Worm (Caenorhabditis elegans) whole organism, young adult: ENCODE measurements around the gene vglu-3.

ENCODE experiments used
- B0336.3 ChIP-seq: fragments of 200-800 bp; sonication (Bioruptor generic); IDR thresholded peaks from 2 replicates; pipeline ENCODE4 v1.3.6; 2022; ENCODE audit warnings: missing genetic modification characterization, missing compliant biosample characterization
- F33H1.4 ChIP-seq: fragments of 200-800 bp; sonication (Bioruptor generic); IDR thresholded peaks from 2 replicates; pipeline ENCODE4 v1.3.6; 2022; ENCODE audit warnings: missing genetic modification reagents, missing genetic modification characterization, missing compliant biosample characterization
- F39B2.1 ChIP-seq: fragments of 200-800 bp; sonication (Bioruptor generic); IDR thresholded peaks from 2 replicates; pipeline ENCODE4 v1.3.6; 2022; ENCODE audit warnings: missing genetic modification reagents, missing genetic modification characterization, missing compliant biosample characterization
- F52B5.7 ChIP-seq: sonication (generic microtip); optimal IDR thresholded peaks from 2 replicates; lab custom pipeline; 2016; ENCODE audit warnings: mild to moderate bottlenecking, missing genetic modification characterization, missing compliant biosample characterization
- F57C9.4 ChIP-seq: sonication (generic microtip); optimal IDR thresholded peaks from 2 replicates; lab custom pipeline; 2017; ENCODE audit warnings: mild to moderate bottlenecking, missing genetic modification characterization, missing compliant biosample characterization
- K11D2.4 ChIP-seq: fragments of 200-800 bp; sonication (Bioruptor generic); IDR thresholded peaks from 2 replicates; pipeline ENCODE4 v1.3.6; 2022; ENCODE audit warnings: missing genetic modification reagents, missing genetic modification characterization, missing compliant biosample characterization
- K12H6.12 ChIP-seq: fragments of 200-800 bp; sonication (Bioruptor generic); optimal IDR thresholded peaks from 2 replicates; lab custom pipeline; 2018; ENCODE audit warnings: mild to moderate bottlenecking, missing genetic modification characterization, missing compliant biosample characterization
- T26A5.8 ChIP-seq: sonication (generic microtip); optimal IDR thresholded peaks from 2 replicates; lab custom pipeline; 2016; ENCODE audit warnings: missing genetic modification characterization, missing compliant biosample characterization
- Y95B8A.8 ChIP-seq: fragments of 200-800 bp; sonication (Bioruptor generic); IDR thresholded peaks from 2 replicates; pipeline ENCODE4 v1.3.6; 2022; ENCODE audit warnings: missing genetic modification reagents, missing genetic modification characterization, missing compliant biosample characterization
- akir-1 ChIP-seq: fragments of 200-800 bp; sonication (Bioruptor generic); optimal IDR thresholded peaks from 2 replicates; lab custom pipeline; 2018; ENCODE audit warnings: mild to moderate bottlenecking, missing genetic modification characterization, moderate library complexity, missing compliant biosample characterization
- athp-1 ChIP-seq: sonication (generic microtip); optimal IDR thresholded peaks from 2 replicates; lab custom pipeline; 2017; ENCODE audit warnings: mild to moderate bottlenecking, missing genetic modification characterization, missing compliant biosample characterization
- attf-3 ChIP-seq: fragments of 200-800 bp; sonication (Bioruptor generic); conservative IDR thresholded peaks from 2 replicates; pipeline ENCODE4 v1.3.6; 2022; ENCODE audit warnings: missing genetic modification reagents, missing genetic modification characterization, missing compliant biosample characterization
- bed-2 ChIP-seq: fragments of 200-800 bp; sonication (Bioruptor generic); IDR thresholded peaks from 2 replicates; pipeline ENCODE4 v1.3.6; 2022; ENCODE audit warnings: missing genetic modification reagents, missing genetic modification characterization, missing compliant biosample characterization
- ceh-100 ChIP-seq: fragments of 200-800 bp; sonication (Bioruptor generic); IDR thresholded peaks from 2 replicates; pipeline ENCODE4 v1.3.6; 2022; ENCODE audit warnings: missing genetic modification reagents, missing genetic modification characterization, missing compliant biosample characterization
- ceh-40 ChIP-seq: fragments of 200-800 bp; sonication (Bioruptor generic); IDR thresholded peaks from 2 replicates; pipeline ENCODE4 v1.3.6; 2022; ENCODE audit warnings: missing genetic modification characterization, missing compliant biosample characterization
- ceh-58 ChIP-seq: fragments of 200-800 bp; sonication (Bioruptor generic); IDR thresholded peaks from 2 replicates; pipeline ENCODE4 v1.3.6; 2022; ENCODE audit warnings: missing genetic modification characterization, missing compliant biosample characterization
- ceh-79 ChIP-seq: sonication (generic microtip); optimal IDR thresholded peaks from 2 replicates; lab custom pipeline; 2017; ENCODE audit warnings: mild to moderate bottlenecking, missing genetic modification characterization, missing compliant biosample characterization
- chd-7 ChIP-seq: sonication (generic microtip); optimal IDR thresholded peaks from 2 replicates; lab custom pipeline; 2016; ENCODE audit warnings: mild to moderate bottlenecking, missing genetic modification characterization, moderate library complexity, missing compliant biosample characterization
- dpff-1 ChIP-seq: sonication (generic microtip); optimal IDR thresholded peaks from 2 replicates; lab custom pipeline; 2017; ENCODE audit warnings: mild to moderate bottlenecking, missing genetic modification characterization, missing compliant biosample characterization
- egl-44 ChIP-seq: fragments of 200-800 bp; sonication (Bioruptor generic); IDR thresholded peaks from 2 replicates; pipeline ENCODE4 v1.3.6; 2022; ENCODE audit warnings: missing genetic modification reagents, missing genetic modification characterization, missing compliant biosample characterization
- him-1 ChIP-seq: sonication (generic microtip); optimal IDR thresholded peaks from 2 replicates; lab custom pipeline; 2016; ENCODE audit warnings: missing genotype, missing genetic modification reagents, missing genetic modification characterization, missing compliant biosample characterization
- hmg-1.2 ChIP-seq: fragments of 200-800 bp; sonication (Bioruptor generic); IDR thresholded peaks from 2 replicates; pipeline ENCODE4 v1.3.6; 2022; ENCODE audit warnings: missing genetic modification reagents, missing genetic modification characterization, missing compliant biosample characterization
- hmg-20 ChIP-seq: fragments of 200-800 bp; sonication (Bioruptor generic); IDR thresholded peaks from 2 replicates; pipeline ENCODE4 v1.3.6; 2022; ENCODE audit warnings: missing genetic modification reagents, missing genetic modification characterization, missing compliant biosample characterization
- lsl-1 ChIP-seq: fragments of 200-800 bp; sonication (Bioruptor generic); optimal IDR thresholded peaks from 2 replicates; lab custom pipeline; 2018; ENCODE audit warnings: mild to moderate bottlenecking, missing genetic modification characterization, moderate library complexity, missing compliant biosample characterization
- madf-10 ChIP-seq: sonication (generic microtip); optimal IDR thresholded peaks from 2 replicates; lab custom pipeline; 2016; ENCODE audit warnings: mild to moderate bottlenecking, missing genetic modification characterization, missing compliant biosample characterization
- madf-8 ChIP-seq: fragments of 200-800 bp; sonication (Bioruptor generic); conservative IDR thresholded peaks from 2 replicates; pipeline ENCODE4 v1.3.6; 2022; ENCODE audit warnings: missing genetic modification reagents, missing genetic modification characterization, missing compliant biosample characterization
- mxl-1 ChIP-seq: sonication (generic microtip); optimal IDR thresholded peaks from 2 replicates; lab custom pipeline; 2016; ENCODE audit warnings: missing genetic modification characterization, missing compliant biosample characterization
- nfya-1 ChIP-seq: sonication (generic microtip); optimal IDR thresholded peaks from 2 replicates; lab custom pipeline; 2017; ENCODE audit warnings: antibody characterized with exemption, missing compliant biosample characterization, missing genetic modification characterization, borderline replicate concordance; ENCODE audit not compliant: insufficient read depth
- pha-4 ChIP-seq: fragments of 150-350 bp; sonication (generic microtip); optimal IDR thresholded peaks from 2 replicates; lab custom pipeline; 2014; ENCODE audit warnings: missing biosample characterization, missing genetic modification reagents, missing genetic modification characterization
- rcor-1 ChIP-seq: fragments of 200-800 bp; sonication (Bioruptor generic); IDR thresholded peaks from 2 replicates; pipeline ENCODE4 v1.3.6; 2022; ENCODE audit warnings: missing genetic modification reagents, missing genetic modification characterization, missing compliant biosample characterization
- repo-1 ChIP-seq: sonication (generic microtip); optimal IDR thresholded peaks from 2 replicates; lab custom pipeline; 2017; ENCODE audit warnings: mild to moderate bottlenecking, missing genetic modification characterization, missing compliant biosample characterization
- rpc-1 ChIP-seq, 2 experiments: fragments of 150-350 bp in 1 of 2; sonication (generic microtip) in 1 of 2; optimal IDR thresholded peaks; 2 replicates each; lab custom pipeline; 2014 to 2018; ENCODE audit warnings: missing biosample characterization in 1 of 2, missing genetic modification characterization in 1 of 2, missing genetic modification reagents in 1 of 2, missing genotype in 1 of 2
- sea-2 ChIP-seq: fragments of 200-800 bp; sonication (Bioruptor generic); IDR thresholded peaks from 2 replicates; pipeline ENCODE4 v1.3.6; 2022; ENCODE audit warnings: missing genetic modification characterization, missing compliant biosample characterization
- snpc-1.3 ChIP-seq: sonication (generic microtip); optimal IDR thresholded peaks from 2 replicates; lab custom pipeline; 2017; ENCODE audit warnings: missing genetic modification characterization, mild to moderate bottlenecking, missing compliant biosample characterization, antibody characterized with exemption, moderate library complexity, missing genotype, missing genetic modification reagents; ENCODE audit not compliant: insufficient read depth
- snpc-3.4 ChIP-seq: sonication (generic microtip); optimal IDR thresholded peaks from 2 replicates; lab custom pipeline; 2017; ENCODE audit warnings: missing genetic modification characterization, mild to moderate bottlenecking, missing compliant biosample characterization, antibody characterized with exemption, moderate library complexity, missing genotype, missing genetic modification reagents
- sptf-2 ChIP-seq: fragments of 200-800 bp; sonication (Bioruptor generic); optimal IDR thresholded peaks from 2 replicates; lab custom pipeline; 2018; ENCODE audit warnings: mild to moderate bottlenecking, missing genetic modification characterization, missing compliant biosample characterization
- tbx-9 ChIP-seq: sonication (generic microtip); optimal IDR thresholded peaks from 2 replicates; lab custom pipeline; 2016; ENCODE audit warnings: borderline replicate concordance, missing genetic modification characterization, inconsistent platforms, missing compliant biosample characterization
- unc-62 ChIP-seq: fragments of 150-350 bp; optimal IDR thresholded peaks from 2 replicates; lab custom pipeline; 2014; ENCODE audit warnings: missing biosample characterization, missing genetic modification reagents, missing genetic modification characterization
- zfh-2 ChIP-seq: fragments of 200-800 bp; sonication (Bioruptor generic); conservative IDR thresholded peaks from 2 replicates; pipeline ENCODE4 v1.3.6; 2022; ENCODE audit warnings: missing genetic modification reagents, missing genetic modification characterization, missing compliant biosample characterization
- zim-3 ChIP-seq: sonication (generic microtip); optimal IDR thresholded peaks from 2 replicates; lab custom pipeline; 2017; ENCODE audit warnings: mild to moderate bottlenecking, missing genetic modification characterization, moderate library complexity, missing compliant biosample characterization
- ztf-22 ChIP-seq: fragments of 200-800 bp; sonication (Bioruptor generic); optimal IDR thresholded peaks from 2 replicates; lab custom pipeline; 2018; ENCODE audit warnings: mild to moderate bottlenecking, missing genetic modification characterization, moderate library complexity, missing compliant biosample characterization
- ztf-28 ChIP-seq: fragments of 200-800 bp; sonication (Bioruptor generic); IDR thresholded peaks from 2 replicates; pipeline ENCODE4 v1.3.6; 2022; ENCODE audit warnings: missing genetic modification reagents, missing genetic modification characterization, missing compliant biosample characterization
- ztf-6 ChIP-seq: fragments of 200-800 bp; sonication (Bioruptor generic); IDR thresholded peaks from 2 replicates; pipeline ENCODE4 v1.3.6; 2022; ENCODE audit warnings: missing genetic modification reagents, missing genetic modification characterization, missing compliant biosample characterization

Gene vglu-3

DNA sequence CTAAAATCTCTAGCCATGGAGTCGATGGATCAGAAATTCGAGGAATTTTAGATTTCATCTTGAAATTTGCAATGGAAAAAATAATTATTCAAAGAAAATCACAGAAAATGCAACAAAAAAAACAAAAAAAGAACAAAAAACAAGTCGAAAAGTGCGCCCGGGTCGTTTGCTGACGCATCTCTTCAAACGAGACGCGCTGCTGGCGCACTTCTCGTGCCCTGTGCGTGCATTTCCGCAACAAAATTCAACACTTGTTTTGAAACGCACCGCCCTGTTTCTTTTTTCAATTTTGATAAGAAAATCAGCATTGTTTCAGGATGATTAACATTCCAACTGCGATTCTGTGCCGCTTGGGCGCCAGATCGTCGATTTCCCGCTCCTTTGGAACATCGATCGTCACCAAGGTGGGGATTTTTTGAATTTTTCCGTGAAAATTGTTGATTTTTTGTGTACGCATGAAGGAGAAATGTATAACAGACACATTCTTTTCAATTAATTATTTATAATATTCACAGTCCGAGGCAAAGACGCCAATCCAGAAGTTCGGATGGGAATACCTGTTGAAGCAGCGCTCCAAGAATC is 33.9 kb downstream of the vglu-3 start, which contains the start of the genes jmjd-4 and mev-1 (continued):
- TF ChIP-seq repo-1 (tag; lab: Kevin White, UChicago) (peak; percentile 77), lsl-1 (GFP tag; lab: Kevin White, UChicago) (peak; percentile 81), madf-10 (tag; lab: Kevin White, UChicago) (peak; percentile 3), ztf-22 (GFP tag; lab: Kevin White, UChicago) (peak; percentile 58), K12H6.12 (peak; percentile 55), zfh-2 (peak; percentile 84), pha-4 (peak; percentile 66), F57C9.4 (no peak), ceh-58 (no peak), T26A5.8 (tag; lab: Kevin White, UChicago) (no peak), rpc-1 (optimal IDR thresholded peaks at IDR 0.05; lab: Kevin White, UChicago) (no peak), rpc-1 (tag; optimal IDR thresholded peaks at IDR 0.05; lab: Kevin White, UChicago) (no peak), attf-3 (no peak), ceh-79 (tag; lab: Kevin White, UChicago) (peak; percentile 52)

DNA sequence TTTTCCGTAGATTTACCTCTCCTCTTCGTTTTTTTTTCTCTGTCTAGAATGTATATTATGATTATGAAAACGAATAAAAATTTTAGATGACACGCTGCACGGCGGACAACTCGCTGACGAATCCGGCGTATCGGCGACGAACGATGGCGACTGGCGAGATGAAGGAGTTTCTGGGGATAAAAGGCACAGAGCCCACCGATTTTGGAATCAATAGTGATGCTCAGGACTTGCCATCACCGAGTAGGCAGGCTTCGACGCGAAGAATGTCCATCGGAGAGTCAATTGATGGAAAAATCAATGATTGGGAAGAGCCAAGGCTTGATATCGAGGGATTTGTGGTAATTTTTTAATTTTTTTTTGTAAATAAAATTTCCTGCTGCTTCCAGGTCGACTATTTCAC is 34.9 kb downstream of the vglu-3 start, which contains the start of gene ced-9:
Gene ced-9, plus strand, starts transcription at position 87 of the 400 bp plus-strand sequence.
- no peak for TF ChIP-seq akir-1 (GFP tag; lab: Kevin White, UChicago)
- TF ChIP-seq F39B2.1 (GFP tag; lab: Robert Waterston, UW): no peak
- no peak for TF ChIP-seq bed-2 (GFP tag; lab: Robert Waterston, UW)
- TF ChIP-seq sptf-2 (GFP tag; lab: Kevin White, UChicago): no peak
- TF ChIP-seq hmg-20 (GFP tag; lab: Robert Waterston, UW): no peak
- no peak for TF ChIP-seq snpc-3.4
- peak; percentile 93 for TF ChIP-seq tbx-9 (tag; lab: Kevin White, UChicago)
- no peak for TF ChIP-seq hmg-1.2 (GFP tag; lab: Robert Waterston, UW)
- TF ChIP-seq athp-1 (tag; lab: Kevin White, UChicago): no peak
- TF ChIP-seq, all 124 proteins: peak for 1

DNA sequence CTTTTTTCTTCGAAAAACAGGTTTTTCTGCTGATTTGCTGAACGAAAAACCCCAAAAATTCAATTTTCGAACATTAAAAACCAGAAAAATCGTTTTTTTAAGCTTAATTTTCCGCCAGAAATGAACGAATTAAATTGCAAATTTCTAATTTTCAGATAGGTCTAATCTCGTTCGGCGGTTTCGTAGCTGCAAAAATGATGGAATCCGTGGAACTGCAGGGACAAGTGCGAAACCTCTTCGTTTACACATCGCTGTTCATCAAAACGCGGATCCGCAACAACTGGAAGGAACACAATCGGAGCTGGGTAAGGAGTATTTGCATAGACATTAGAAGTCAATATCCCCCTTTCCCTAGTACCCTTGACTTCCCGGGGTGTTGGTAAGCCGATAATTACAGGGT is 35.9 kb downstream of the vglu-3 start:
- TF ChIP-seq F52B5.7 (tag; lab: Kevin White, UChicago) (no peak), ceh-100 (GFP tag; lab: Robert Waterston, UW) (no peak), sea-2 (GFP tag; lab: Robert Waterston, UW) (no peak)

DNA sequence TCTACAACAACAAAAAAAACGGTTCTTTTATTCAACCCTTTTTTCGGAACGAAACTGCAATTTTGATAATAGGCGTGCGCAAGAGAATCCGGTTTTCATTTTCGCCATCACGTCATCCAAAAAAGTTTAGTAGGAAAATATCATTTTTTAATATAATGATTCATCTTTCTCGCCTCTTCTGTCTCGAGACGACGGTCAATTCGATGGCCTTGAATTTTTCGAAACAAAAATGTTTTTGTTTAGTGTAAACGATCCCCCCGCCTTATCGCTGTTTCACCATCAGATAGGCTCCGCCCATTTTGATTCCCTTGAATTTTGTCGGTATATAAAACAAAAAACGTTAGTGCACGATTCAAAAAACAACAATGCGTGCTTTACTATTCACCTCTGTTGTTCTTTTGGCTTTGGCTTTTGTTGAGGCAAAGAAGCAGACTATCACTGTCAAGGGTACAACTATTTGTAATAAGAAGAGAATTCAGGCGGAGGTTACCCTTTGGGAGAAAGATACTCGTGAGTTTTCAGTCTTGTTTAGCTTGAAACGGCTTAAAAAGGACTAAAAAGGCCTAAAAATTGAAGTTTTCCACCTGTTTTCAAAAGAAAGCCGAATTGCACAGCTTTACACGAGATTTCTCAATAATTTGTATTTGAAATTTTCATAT is 37.5 kb downstream of the vglu-3 start, which contains the start of gene ttr-15:
Gene ttr-15, plus strand, starts transcription at position 340 of the 659 bp plus-strand sequence.
- no peak for TF ChIP-seq egl-44
- TF ChIP-seq mxl-1: no peak
- no peak for TF ChIP-seq chd-7 (tag; lab: Kevin White, UChicago)
- no peak for TF ChIP-seq ztf-6
- TF ChIP-seq nfya-1: no peak
- no peak for TF ChIP-seq ztf-28 (GFP tag; lab: Robert Waterston, UW)
- no peak for TF ChIP-seq K12H6.12
- no peak for TF ChIP-seq snpc-1.3 (tag; lab: Kevin White, UChicago)
- TF ChIP-seq rcor-1 (GFP tag; lab: Robert Waterston, UW): no peak
- TF ChIP-seq madf-8 (GFP tag; lab: Robert Waterston, UW): no peak
- no peak for TF ChIP-seq Y95B8A.8 (GFP tag; lab: Robert Waterston, UW)
- TF ChIP-seq dpff-1: no peak
- TF ChIP-seq ceh-40 (GFP tag; lab: Robert Waterston, UW): no peak
- no peak for TF ChIP-seq zim-3 (tag; lab: Kevin White, UChicago)
- no peak for TF ChIP-seq zfh-2
- TF ChIP-seq F33H1.4 (GFP tag; lab: Robert Waterston, UW): no peak
- no peak for TF ChIP-seq K11D2.4 (GFP tag; lab: Robert Waterston, UW)
- no peak for TF ChIP-seq attf-3
- TF ChIP-seq him-1 (tag; lab: Kevin White, UChicago): no peak
- no peak for TF ChIP-seq unc-62 (GFP tag; lab: Kevin White, UChicago)
- no peak; the same call in 1 of the 2 replicates for TF ChIP-seq B0336.3 (GFP tag; lab: Robert Waterston, UW)
- TF ChIP-seq repo-1 (tag; lab: Kevin White, UChicago): peak; percentile 22
- no peak for TF ChIP-seq lsl-1 (GFP tag; lab: Kevin White, UChicago)
